Worm (Caenorhabditis elegans): ENCODE data around the gene F40F12.3.

- TF ChIP-seq pha-4 (tag; optimal IDR thresholded peaks at IDR 0.05), result no peak
- TF ChIP-seq unc-62 (GFP tag; optimal IDR thresholded peaks at IDR 0.05), result no peak
- no peak for TF ChIP-seq nhr-76 (tag; optimal IDR thresholded peaks at IDR 0.05)
- TF ChIP-seq nhr-28 (tag; optimal IDR thresholded peaks at IDR 0.05), result no peak
Measured at ce11 chrIII:9956123-9956522, 35.5 kb upstream of the F40F12.3 start, which contains the start of gene mog-1.

Measured in whole organism, mixed stage, embryonic.